Worm (Caenorhabditis elegans) whole organism, early embryonic: Measurements from ENCODE around the gene clec-117.

Source experiments
- B0310.2 ChIP-seq: sonication (generic microtip); optimal IDR thresholded peaks from 2 replicates; lab custom pipeline; 2016; ENCODE audit warnings: mild to moderate bottlenecking, missing genetic modification characterization, missing compliant biosample characterization
- aly-1 ChIP-seq: sonication (generic microtip); optimal IDR thresholded peaks from 2 replicates; lab custom pipeline; 2016; ENCODE audit warnings: missing genetic modification characterization, missing compliant biosample characterization
- ama-1 ChIP-seq: fragments of 150-350 bp; optimal IDR thresholded peaks from 2 replicates; lab custom pipeline; 2014
- ceh-36 ChIP-seq: sonication (generic microtip); optimal IDR thresholded peaks from 2 replicates; lab custom pipeline; 2016; ENCODE audit warnings: missing genetic modification characterization, inconsistent platforms, missing compliant biosample characterization
- flt-1 ChIP-seq: fragments of 200-800 bp; sonication (Bioruptor generic); IDR thresholded peaks from 2 replicates; pipeline ENCODE4 v1.3.6; 2022; ENCODE audit warnings: missing genetic modification characterization, missing compliant biosample characterization
- hmbx-1 ChIP-seq: sonication (generic microtip); optimal IDR thresholded peaks from 2 replicates; lab custom pipeline; 2016; ENCODE audit warnings: mild to moderate bottlenecking, missing genetic modification characterization, missing compliant biosample characterization
- hnd-1 ChIP-seq: sonication (generic microtip); optimal IDR thresholded peaks from 2 replicates; lab custom pipeline; 2016; ENCODE audit warnings: missing genetic modification characterization, missing compliant biosample characterization
- pes-1 ChIP-seq: fragments of 200-800 bp; sonication (Bioruptor generic); IDR thresholded peaks from 2 replicates; pipeline ENCODE4 v1.3.6; 2022; ENCODE audit warnings: missing genetic modification reagents, missing genetic modification characterization, missing compliant biosample characterization
- scrt-1 ChIP-seq: fragments of 200-800 bp; sonication (Bioruptor generic); IDR thresholded peaks from 2 replicates; pipeline ENCODE4 v1.3.6; 2022; ENCODE audit warnings: missing genetic modification characterization, missing compliant biosample characterization
- sea-1 ChIP-seq: fragments of 200-800 bp; sonication (Bioruptor generic); conservative IDR thresholded peaks from 2 replicates; pipeline ENCODE4 v1.3.6; 2022; ENCODE audit warnings: missing genetic modification characterization, missing compliant biosample characterization
- tbx-11 ChIP-seq: fragments of 200-800 bp; sonication (Bioruptor generic); IDR thresholded peaks from 2 replicates; pipeline ENCODE4 v1.3.6; 2022; ENCODE audit warnings: missing genetic modification characterization, missing compliant biosample characterization

DNA sequence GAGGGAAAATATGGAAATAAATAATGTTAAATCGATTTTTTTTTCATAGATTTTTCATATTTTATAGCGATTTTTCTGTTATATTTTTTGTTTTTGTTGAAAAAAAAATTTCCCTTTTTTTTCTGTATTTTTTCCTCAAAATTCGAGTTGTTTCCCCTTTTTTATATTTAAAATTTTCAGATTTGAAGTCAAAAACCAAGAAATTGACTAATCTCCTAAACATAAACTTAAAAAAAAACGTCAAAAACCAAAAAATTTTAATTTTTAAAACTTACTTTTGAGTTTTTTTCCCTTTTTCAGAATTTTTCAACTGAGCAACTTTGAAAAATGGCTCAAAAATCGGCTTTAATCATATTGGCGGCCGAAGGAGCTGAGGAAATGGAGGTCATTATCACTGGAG lies 6.5 kb downstream of the clec-117 start, which contains the start of gene djr-1.1:
- no peak for TF ChIP-seq aly-1 (tag; lab: Kevin White, UChicago)
- TF ChIP-seq sea-1 (GFP tag; lab: Robert Waterston, UW), result no peak
- no peak for TF ChIP-seq flt-1 (GFP tag; lab: Robert Waterston, UW)
- TF ChIP-seq scrt-1, result no peak
- no peak for TF ChIP-seq ama-1
- no peak for TF ChIP-seq tbx-11 (GFP tag; lab: Robert Waterston, UW)
- no peak for TF ChIP-seq hnd-1 (tag; lab: Kevin White, UChicago)
- TF ChIP-seq pes-1 (GFP tag; lab: Robert Waterston, UW), result no peak
- no peak for TF ChIP-seq hmbx-1
- TF ChIP-seq B0310.2 (tag; lab: Kevin White, UChicago), result no peak
- TF ChIP-seq ceh-36 (tag; lab: Kevin White, UChicago), result no peak
